Fruit fly (Drosophila melanogaster) Kc167 (cell line): ENCODE data around the gene CG1622.

Source experiments
- Myc ChIP-seq: fragments of >200 bp; optimal IDR thresholded peaks from 2 replicates; lab custom pipeline; 2017; ENCODE audit warnings: missing external identifiers
- Sin3A ChIP-seq: fragments of >200 bp; optimal IDR thresholded peaks from 2 replicates; lab custom pipeline; 2018; ENCODE audit warnings: missing external identifiers
- h ChIP-seq: fragments of >200 bp; optimal IDR thresholded peaks from 3 replicates; lab custom pipeline; 2018; ENCODE audit warnings: missing external identifiers
- insv ChIP-seq: fragments of >200 bp; optimal IDR thresholded peaks from 3 replicates; lab custom pipeline; 2018; ENCODE audit warnings: missing external identifiers
- psq ChIP-seq: fragments of >200 bp; optimal IDR thresholded peaks from 2 replicates; lab custom pipeline; 2017; ENCODE audit warnings: missing external identifiers
- ttk ChIP-seq: sonication (Bioruptor generic); optimal IDR thresholded peaks from 2 replicates; lab custom pipeline; 2017; ENCODE audit warnings: missing external identifiers

CG1622 gene

dm6 chrX:13303656-13304647 lies 7.1 kb downstream of the CG1622 start:
- TF ChIP-seq Myc (lab: Kevin White, UChicago) (no peak), h (lab: Kevin White, UChicago) (no peak), Sin3A (no peak)

DNA sequence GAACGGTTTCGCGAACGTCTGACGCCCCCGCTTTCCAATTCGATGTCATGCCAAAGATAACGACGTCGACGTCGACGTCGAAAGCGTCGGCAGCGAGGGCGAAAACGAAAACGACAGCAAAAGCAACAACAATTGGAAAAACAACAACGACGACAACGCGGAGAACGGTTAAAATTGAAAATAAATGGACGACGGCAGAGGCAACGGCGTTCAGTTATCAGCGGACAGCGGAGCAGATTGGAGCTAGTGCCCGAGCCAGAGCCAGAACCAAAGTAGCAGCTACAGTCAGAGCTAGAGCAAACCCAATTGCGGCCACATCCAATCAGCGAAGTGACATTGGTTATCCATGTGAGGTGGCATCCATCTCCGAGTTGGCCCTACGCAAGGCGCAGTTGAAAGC lies 8.4 kb downstream of the CG1622 start:
- TF ChIP-seq insv (lab: Kevin White, UChicago) (no peak), psq (lab: Kevin White, UChicago) (no peak), Myc (lab: Kevin White, UChicago) (no peak), Sin3A (no peak), ttk (lab: Kevin White, UChicago) (no peak), h (lab: Kevin White, UChicago) (no peak)

DNA sequence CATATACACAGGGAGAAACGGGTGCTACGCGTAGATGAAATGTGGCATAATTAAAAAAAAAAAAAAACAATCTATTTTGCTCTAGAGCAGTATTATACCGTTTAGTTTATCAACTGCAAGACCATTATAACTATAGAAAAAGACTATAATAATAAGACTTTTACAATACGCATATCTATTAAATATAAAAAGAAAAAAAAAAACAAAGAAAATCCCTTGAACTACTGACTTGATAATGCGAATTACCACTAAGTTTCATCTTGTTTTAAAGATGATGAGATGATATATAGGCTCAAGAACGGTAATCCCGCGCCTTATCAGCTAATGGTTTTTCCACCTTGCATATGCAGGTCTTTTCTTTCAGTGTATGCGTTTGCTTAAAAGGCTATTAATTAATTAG lies 10.3 kb downstream of the CG1622 start:
- no peak for TF ChIP-seq Myc (lab: Kevin White, UChicago)
- no peak for TF ChIP-seq ttk (lab: Kevin White, UChicago)
- TF ChIP-seq Sin3A, result no peak
- TF ChIP-seq insv (lab: Kevin White, UChicago), result no peak
- TF ChIP-seq psq (lab: Kevin White, UChicago), result no peak
- no peak for TF ChIP-seq h (lab: Kevin White, UChicago)

dm6 chrX:13310764-13311163 lies 13.9 kb downstream of the CG1622 start:
- no peak for TF ChIP-seq Sin3A
- no peak for TF ChIP-seq ttk (lab: Kevin White, UChicago)
- no peak for TF ChIP-seq h (lab: Kevin White, UChicago)
- TF ChIP-seq psq (lab: Kevin White, UChicago), result no peak
- no peak for TF ChIP-seq insv (lab: Kevin White, UChicago)
- no peak for TF ChIP-seq Myc (lab: Kevin White, UChicago)

dm6 chrX:13312200-13312599 lies 15.3 kb downstream of the CG1622 start:
- TF ChIP-seq h (lab: Kevin White, UChicago) (no peak), insv (lab: Kevin White, UChicago) (no peak), ttk (lab: Kevin White, UChicago) (no peak), Myc (lab: Kevin White, UChicago) (no peak), Sin3A (no peak), psq (lab: Kevin White, UChicago) (no peak)

dm6 chrX:13313133-13313532 lies 16.3 kb downstream of the CG1622 start:
- TF ChIP-seq psq (lab: Kevin White, UChicago) (no peak), Myc (lab: Kevin White, UChicago) (no peak)

DNA sequence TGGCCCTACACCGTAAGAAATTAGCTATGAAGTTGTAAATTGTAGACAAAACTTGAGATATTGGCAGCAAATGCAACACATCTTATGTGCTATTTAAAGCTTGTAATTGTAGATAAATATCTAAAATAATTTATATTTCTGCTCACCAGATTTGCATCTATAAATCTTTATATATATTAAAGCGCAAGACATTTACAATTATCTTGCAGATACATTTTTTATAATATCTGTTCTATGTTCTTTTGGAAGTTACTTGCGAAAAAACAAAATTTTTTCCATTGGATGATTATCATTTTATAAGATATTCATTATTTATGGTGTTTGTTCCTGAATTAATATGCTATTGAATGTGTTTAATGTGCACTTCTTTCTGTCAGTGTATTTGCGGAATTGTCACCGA lies 17.4 kb downstream of the CG1622 start:
- TF ChIP-seq insv (lab: Kevin White, UChicago), result no peak
- TF ChIP-seq Myc (lab: Kevin White, UChicago), result no peak
- no peak for TF ChIP-seq ttk (lab: Kevin White, UChicago)
- no peak for TF ChIP-seq psq (lab: Kevin White, UChicago)
- no peak for TF ChIP-seq h (lab: Kevin White, UChicago)

DNA sequence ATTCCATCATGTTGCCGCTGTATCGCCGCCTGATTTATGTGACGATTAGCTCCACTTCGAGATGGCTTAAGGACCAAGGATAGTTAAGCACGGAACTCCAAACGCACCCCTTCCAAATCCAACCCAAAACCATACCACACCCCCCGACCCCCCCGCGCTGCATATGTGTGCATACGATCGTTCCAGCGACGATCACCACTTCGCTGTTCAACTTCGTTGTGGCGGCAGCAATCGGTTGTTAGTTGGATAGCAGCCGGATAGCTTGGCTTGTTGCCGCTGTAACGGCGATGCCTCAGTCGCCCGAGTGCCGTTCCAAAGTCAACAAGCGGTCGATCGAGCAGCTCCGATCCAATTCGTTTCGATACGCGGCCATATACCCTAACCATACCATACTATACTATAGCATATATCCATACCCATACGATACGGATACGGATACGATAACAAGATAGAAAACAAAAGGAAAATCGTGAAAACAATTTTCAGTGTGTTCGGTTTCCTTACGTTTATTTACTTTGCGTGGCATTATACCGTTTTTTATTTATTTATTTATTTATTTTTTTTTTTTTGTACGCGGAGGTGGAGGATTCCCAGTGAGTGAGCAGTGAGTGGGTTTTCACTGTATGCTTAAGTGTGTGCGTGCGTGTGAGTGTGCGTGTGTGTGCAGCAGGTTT lies 18.0 kb downstream of the CG1622 start:
- no peak for TF ChIP-seq h (lab: Kevin White, UChicago)
- TF ChIP-seq Sin3A, result no peak
- TF ChIP-seq insv (lab: Kevin White, UChicago), result no peak
- TF ChIP-seq Myc (lab: Kevin White, UChicago), result no peak

dm6 chrX:13315463-13315817 lies 18.6 kb downstream of the CG1622 start:
- no peak for TF ChIP-seq Myc (lab: Kevin White, UChicago)
- TF ChIP-seq psq (lab: Kevin White, UChicago), result no peak
- TF ChIP-seq Sin3A, result no peak
- TF ChIP-seq insv (lab: Kevin White, UChicago), result no peak
- no peak for TF ChIP-seq h (lab: Kevin White, UChicago)
- no peak for TF ChIP-seq ttk (lab: Kevin White, UChicago)

- TF ChIP-seq insv (lab: Kevin White, UChicago) (no peak), Sin3A (no peak)
Observed at dm6 chrX:13319376-13319883, 22.5 kb downstream of the CG1622 start.

dm6 chrX:13320697-13321445 lies 24.0 kb downstream of the CG1622 start:
- no peak for TF ChIP-seq insv (lab: Kevin White, UChicago)
- no peak for TF ChIP-seq Myc (lab: Kevin White, UChicago)
- no peak for TF ChIP-seq ttk (lab: Kevin White, UChicago)

dm6 chrX:13322405-13322804 lies 25.5 kb downstream of the CG1622 start:
- TF ChIP-seq insv (lab: Kevin White, UChicago), result no peak
